Fruit fly (Drosophila melanogaster): Measurements from ENCODE around the gene CG5382.

DNA sequence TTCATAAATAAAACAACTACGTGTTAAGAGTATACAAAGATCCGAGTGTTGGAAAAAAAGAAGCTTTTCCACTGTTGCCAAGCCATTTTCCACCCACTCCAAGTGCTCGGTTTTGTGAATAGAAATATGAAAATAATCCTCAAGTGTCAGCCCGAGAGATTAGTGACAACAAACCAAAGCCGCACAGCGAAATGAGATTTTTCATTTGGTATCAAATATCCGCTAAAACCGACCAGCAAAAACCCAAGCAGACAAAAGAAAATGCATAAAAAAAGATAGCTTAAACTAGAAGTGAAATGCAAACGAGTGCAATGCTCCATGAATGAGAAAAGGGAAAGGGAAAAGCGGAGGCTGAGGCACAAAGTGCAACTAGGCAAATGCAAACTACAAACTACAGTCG is 14.4 kb downstream of the CG5382 start, which contains the start of gene rdhB:
- TF ChIP-seq CG7101 (tag; optimal IDR thresholded peaks at IDR 0.05) = no peak
- no peak for TF ChIP-seq CG11617 (GFP tag; optimal IDR thresholded peaks at IDR 0.05)
- TF ChIP-seq toe (GFP tag; optimal IDR thresholded peaks at IDR 0.05) = no peak

All from whole organism, adult.